Fruit fly (Drosophila melanogaster) whole organism, larva: ENCODE measurements around the gene CG15563.

ENCODE experiments used
- noc ChIP-seq: fragments of 200-800 bp; sonication (Bioruptor generic); optimal IDR thresholded peaks from 3 replicates; lab custom pipeline; 2019; ENCODE audit warnings: missing biosample characterization, mild to moderate bottlenecking, missing genetic modification characterization, moderate library complexity

CG15563 gene

dm6 chr3R:31218214-31218876, 13.8 kb downstream of the CG15563 start:
- TF ChIP-seq noc (tag; lab: Kevin White, UChicago), result peak; percentile 10

- TF ChIP-seq noc (tag; lab: Kevin White, UChicago), result no peak
Measured at dm6 chr3R:31215830-31216229, 16.3 kb downstream of the CG15563 start, which contains the start of gene CG15561. TSS of gene CG15561 (minus strand) at chr3R:31215942.

dm6 chr3R:31213227-31213626, 18.9 kb downstream of the CG15563 start, which contains the start of the genes Zwilch and CG1542:
TSS of gene Zwilch (minus strand) at chr3R:31213376.
TSS of gene CG1542 (plus strand) at chr3R:31213458.
- no peak for TF ChIP-seq noc (tag; lab: Kevin White, UChicago)

dm6 chr3R:31210630-31211029, 21.5 kb downstream of the CG15563 start, which contains the start of gene chp:
TSS of gene chp (minus strand) at chr3R:31210730.
- TF ChIP-seq noc (tag; lab: Kevin White, UChicago), result no peak

- TF ChIP-seq noc (tag; lab: Kevin White, UChicago), result peak; percentile 8
Measured at dm6 chr3R:31197142-31197994, 34.8 kb downstream of the CG15563 start.

dm6 chr3R:31196731-31197130, 35.4 kb downstream of the CG15563 start, which contains the start of gene CG1544:
TSS of gene CG1544 (plus strand) at chr3R:31196916.
- TF ChIP-seq noc (tag; lab: Kevin White, UChicago), result peak; percentile 79

- peak; percentile 15 for TF ChIP-seq noc (tag; lab: Kevin White, UChicago)
Measured at dm6 chr3R:31195695-31196113, 36.4 kb downstream of the CG15563 start, which contains the start of gene mesh. TSS of gene mesh (minus strand) at chr3R:31195762.

dm6 chr3R:31194627-31195026, 37.5 kb downstream of the CG15563 start:
- TF ChIP-seq noc (tag; lab: Kevin White, UChicago), result no peak

dm6 chr3R:31193062-31193461, 39.1 kb downstream of the CG15563 start, which contains the start of gene bnk:
TSS of gene bnk (plus strand) at chr3R:31193362.
- no peak for TF ChIP-seq noc (tag; lab: Kevin White, UChicago)

dm6 chr3R:31181816-31182215, 50.3 kb downstream of the CG15563 start:
- TF ChIP-seq noc (tag; lab: Kevin White, UChicago), result no peak
